Worm (Caenorhabditis elegans): ENCODE measurements around the gene orc-1.

orc-1 gene

ce11 chrIII:10642781-10643180, at the start of gene orc-1, which contains the start of gene dhs-11 (continued):
- TF ChIP-seq ztf-22 (GFP tag; optimal IDR thresholded peaks at IDR 0.05) (no peak), attf-3 (GFP tag; conservative IDR thresholded peaks at IDR 0.05) (no peak), F52B5.7 (tag; optimal IDR thresholded peaks at IDR 0.05) (no peak), lin-54 (GFP tag; optimal IDR thresholded peaks at IDR 0.05) (peak; percentile 84), rec-8 (tag; optimal IDR thresholded peaks at IDR 0.05) (no peak), lsy-27 (tag; optimal IDR thresholded peaks at IDR 0.05; ENCODE audit: borderline replicate concordance, insufficient read depth) (no peak), madf-10 (tag; optimal IDR thresholded peaks at IDR 0.05) (no peak), chd-7 (tag; optimal IDR thresholded peaks at IDR 0.05) (no peak), hmg-20 (GFP tag; IDR thresholded peaks at IDR 0.05) (no peak), ZK185.1 (tag; optimal IDR thresholded peaks at IDR 0.05; ENCODE audit: poor library complexity, severe bottlenecking) (no peak), attf-5 (GFP tag; optimal IDR thresholded peaks at IDR 0.05) (peak; percentile 41), B0019.2 (GFP tag; conservative IDR thresholded peaks at IDR 0.05) (no peak), mxl-1 (tag; optimal IDR thresholded peaks at IDR 0.05) (no peak), ceh-40 (GFP tag; IDR thresholded peaks at IDR 0.05) (no peak), F10E7.11 (tag; optimal IDR thresholded peaks at IDR 0.05) (no peak), rcor-1 (GFP tag; IDR thresholded peaks at IDR 0.05) (peak; percentile 55), bed-1 (GFP tag; IDR thresholded peaks at IDR 0.05) (no peak), lin-26 (GFP tag; IDR thresholded peaks at IDR 0.05) (no peak), K12H6.12 (tag; optimal IDR thresholded peaks at IDR 0.05) (no peak), let-607 (tag; optimal IDR thresholded peaks at IDR 0.05) (no peak), mel-28 (tag; optimal IDR thresholded peaks at IDR 0.05; ENCODE audit: borderline replicate concordance) (no peak), snpc-1.3 (tag; optimal IDR thresholded peaks at IDR 0.05; ENCODE audit: insufficient read depth) (peak; percentile 57), die-1 (tag; optimal IDR thresholded peaks at IDR 0.05) (no peak), Y79H2A.3 (GFP tag; conservative IDR thresholded peaks at IDR 0.05) (no peak), ceh-91 (GFP tag; IDR thresholded peaks at IDR 0.05) (no peak), ztf-3 (GFP tag; optimal IDR thresholded peaks at IDR 0.05) (no peak), pha-4 (tag; optimal IDR thresholded peaks at IDR 0.05) (no peak)

- no peak for TF ChIP-seq F52B5.7 (tag; optimal IDR thresholded peaks at IDR 0.05)
- no peak for TF ChIP-seq nfyb-1 (GFP tag; IDR thresholded peaks at IDR 0.05)
- TF ChIP-seq ztf-28 (GFP tag; IDR thresholded peaks at IDR 0.05), result no peak
- TF ChIP-seq T07F8.4 (tag; optimal IDR thresholded peaks at IDR 0.05), result no peak
- TF ChIP-seq xnd-1 (tag; optimal IDR thresholded peaks at IDR 0.05), result no peak
- TF ChIP-seq akir-1 (GFP tag; optimal IDR thresholded peaks at IDR 0.05), result no peak
- TF ChIP-seq lir-1 (GFP tag; conservative IDR thresholded peaks at IDR 0.05), result no peak
- no peak for TF ChIP-seq Y53F4B.3 (GFP tag; IDR thresholded peaks at IDR 0.05)
- TF ChIP-seq ztf-18 (tag; optimal IDR thresholded peaks at IDR 0.05), result no peak
- TF ChIP-seq hlh-26 (GFP tag; conservative IDR thresholded peaks at IDR 0.05), result no peak
- no peak for TF ChIP-seq Y95B8A.8 (GFP tag; IDR thresholded peaks at IDR 0.05)
- TF ChIP-seq lag-1 (GFP tag; IDR thresholded peaks at IDR 0.05), result no peak
Observed at ce11 chrIII:10595066-10595465, 47.9 kb upstream of the orc-1 start, which contains the start of gene Y45F3A.9. Gene Y45F3A.9 (minus strand): TSS chrIII:10595166.

Data from whole organism, young adult.